Worm (Caenorhabditis elegans) whole organism, L1 larva: ENCODE results near the gene jud-4.

Source experiments
- C04F5.9 ChIP-seq: sonication (generic microtip); optimal IDR thresholded peaks from 2 replicates; lab custom pipeline; 2016; ENCODE audit warnings: missing genetic modification characterization, missing compliant biosample characterization
- aha-1 ChIP-seq: fragments of 150-350 bp; optimal IDR thresholded peaks from 2 replicates; lab custom pipeline; 2014; ENCODE audit warnings: missing biosample characterization, missing genetic modification characterization
- ama-1 ChIP-seq: fragments of 150-350 bp; optimal IDR thresholded peaks from 2 replicates; lab custom pipeline; 2014
- ces-1 ChIP-seq: fragments of 150-350 bp; optimal IDR thresholded peaks from 2 replicates; lab custom pipeline; 2014; ENCODE audit warnings: missing biosample characterization, missing genetic modification reagents, missing genetic modification characterization
- fkh-10 ChIP-seq: sonication (generic microtip); optimal IDR thresholded peaks from 2 replicates; lab custom pipeline; 2017; ENCODE audit warnings: missing biosample characterization, missing genetic modification reagents, missing genetic modification characterization
- hlh-17 ChIP-seq: fragments of 200-800 bp; sonication (Bioruptor generic); optimal IDR thresholded peaks from 2 replicates; lab custom pipeline; 2018; ENCODE audit warnings: missing genetic modification characterization, mild to moderate bottlenecking, missing compliant biosample characterization, moderate library complexity, borderline replicate concordance
- nhr-47 ChIP-seq: sonication (generic microtip); optimal IDR thresholded peaks from 2 replicates; lab custom pipeline; 2016; ENCODE audit warnings: mild to moderate bottlenecking, missing genetic modification characterization, moderate library complexity, missing compliant biosample characterization
- pag-3 ChIP-seq: sonication (generic microtip); optimal IDR thresholded peaks from 2 replicates; lab custom pipeline; 2017; ENCODE audit warnings: missing genetic modification characterization, mild to moderate bottlenecking, missing compliant biosample characterization, antibody characterized with exemption, borderline replicate concordance; ENCODE audit not compliant: insufficient read depth
- sox-4 ChIP-seq: sonication (generic microtip); optimal IDR thresholded peaks from 2 replicates; lab custom pipeline; 2016; ENCODE audit warnings: missing genetic modification characterization, missing compliant biosample characterization
- sptf-1 ChIP-seq: fragments of 150-350 bp; optimal IDR thresholded peaks from 2 replicates; lab custom pipeline; 2014; ENCODE audit warnings: missing biosample characterization, missing genetic modification characterization

- TF ChIP-seq fkh-10 (GFP tag; lab: Kevin White, UChicago) (no peak), pag-3 (tag; lab: Kevin White, UChicago) (no peak), sox-4 (no peak), aha-1 (tag; lab: Kevin White, UChicago) (no peak), hlh-17 (GFP tag; lab: Kevin White, UChicago) (no peak), C04F5.9 (tag; lab: Kevin White, UChicago) (no peak), sptf-1 (no peak), nhr-47 (tag; lab: Kevin White, UChicago) (no peak), ama-1 (lab: Kevin White, UChicago) (no peak), ces-1 (GFP tag; lab: Kevin White, UChicago) (no peak)
Observed at ce11 chrX:15308685-15309084, 24.8 kb downstream of the jud-4 start.
